Worm (Caenorhabditis elegans) whole organism, L4 larva: Measurements from ENCODE around the gene fbxa-120.

Source experiments
- ces-1 ChIP-seq: fragments of 150-350 bp; sonication (generic microtip); optimal IDR thresholded peaks from 4 replicates; lab custom pipeline; 2014; ENCODE audit warnings: missing biosample characterization, missing genetic modification reagents, missing genetic modification characterization
- dmd-8 ChIP-seq: fragments of 200-800 bp; sonication (Bioruptor generic); IDR thresholded peaks from 2 replicates; pipeline ENCODE4 v1.3.6; 2022; ENCODE audit warnings: missing genetic modification characterization, missing compliant biosample characterization
- lin-15B ChIP-seq: fragments of 150-350 bp; sonication (generic microtip); optimal IDR thresholded peaks from 3 replicates; lab custom pipeline; 2014; ENCODE audit warnings: missing biosample characterization, missing genetic modification characterization
- lsy-2 ChIP-seq, 2 experiments: fragments of 150-350 bp in 1 of 2; sonication (generic microtip) in 1 of 2; optimal IDR thresholded peaks; 2 replicates each; lab custom pipeline; 2014 to 2017; ENCODE audit warnings: missing biosample characterization in 2 of 2, missing genetic modification characterization in 2 of 2
- madf-5 ChIP-seq, 2 experiments: fragments of 200-800 bp; sonication (Bioruptor generic); IDR thresholded peaks; 2 replicates each; pipeline ENCODE4 v1.3.6; 2022; ENCODE audit warnings: missing compliant biosample characterization in 2 of 2, missing genetic modification characterization in 2 of 2
- nhr-10 ChIP-seq: fragments of 150-350 bp; optimal IDR thresholded peaks from 2 replicates; lab custom pipeline; 2014; ENCODE audit warnings: missing biosample characterization, missing genetic modification characterization
- nhr-237 ChIP-seq: sonication (generic microtip); optimal IDR thresholded peaks from 2 replicates; lab custom pipeline; 2017; ENCODE audit warnings: missing biosample characterization, missing genetic modification characterization
- nhr-48 ChIP-seq: sonication (generic microtip); optimal IDR thresholded peaks from 2 replicates; lab custom pipeline; 2016; ENCODE audit warnings: mild to moderate bottlenecking, missing genetic modification characterization, missing compliant biosample characterization
- snpc-4 ChIP-seq: fragments of 150-350 bp; optimal IDR thresholded peaks from 2 replicates; lab custom pipeline; 2014; ENCODE audit warnings: missing biosample characterization, missing genetic modification characterization
- unc-62 ChIP-seq, 3 experiments: fragments of 150-350 bp in 1 of 3; sonication (generic microtip); optimal IDR thresholded peaks in 2 of 3; peaks in 1 of 3; 1 replicate in 1 of 3; 2 replicates in 2 of 3; lab custom pipeline; 2014 to 2017; ENCODE audit warnings: missing biosample characterization in 3 of 3, missing genetic modification characterization in 3 of 3, missing genetic modification reagents in 3 of 3, missing genotype in 1 of 3
- ztf-11 ChIP-seq: fragments of 150-350 bp; optimal IDR thresholded peaks from 2 replicates; lab custom pipeline; 2014; ENCODE audit warnings: missing biosample characterization, missing genetic modification characterization

DNA sequence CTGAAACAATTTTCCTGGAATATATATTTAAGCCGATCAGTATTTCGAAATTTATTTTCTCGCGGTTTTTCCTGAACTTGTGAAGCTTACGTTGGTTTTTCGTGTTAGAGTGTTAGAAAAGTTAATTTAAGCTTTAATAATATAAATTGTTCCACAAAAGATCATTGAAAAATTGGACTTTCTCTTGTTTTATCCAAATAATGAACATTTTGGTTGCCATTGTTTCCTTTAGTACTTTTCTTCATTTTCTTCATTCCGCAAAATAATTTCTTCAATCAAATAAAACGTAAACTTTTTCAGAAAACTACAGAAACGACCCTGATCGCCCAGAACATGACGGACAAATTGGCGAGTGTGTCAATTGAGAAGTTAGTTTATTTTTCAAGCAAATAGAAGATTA is at the start of gene fbxa-120:
- no peak for TF ChIP-seq lsy-2 (tag; optimal IDR thresholded peaks at IDR 0.05; lab: Kevin White, UChicago)
- no peak for TF ChIP-seq ces-1 (GFP tag; lab: Kevin White, UChicago)
- no peak for TF ChIP-seq dmd-8 (GFP tag; lab: Robert Waterston, UW)
- TF ChIP-seq nhr-237 (tag; lab: Kevin White, UChicago) = no peak
- TF ChIP-seq nhr-10 = no peak
- no peak for TF ChIP-seq snpc-4 (tag; lab: Kevin White, UChicago)
- TF ChIP-seq lin-15B (tag; lab: Kevin White, UChicago) = no peak
- TF ChIP-seq madf-5 (GFP tag; IDR thresholded peaks at IDR 0.05; lab: Robert Waterston, UW) = no peak
- no peak for TF ChIP-seq ztf-11
- TF ChIP-seq nhr-48 = no peak
- no peak for TF ChIP-seq unc-62 (GFP tag; optimal IDR thresholded peaks at IDR 0.05 in 1 of 2; lab: Kevin White, UChicago)
- no peak for TF ChIP-seq unc-62 (tag; optimal IDR thresholded peaks at IDR 0.05; lab: Kevin White, UChicago)
